Worm (Caenorhabditis elegans) whole organism, L4 larva: Measurements from ENCODE around the gene taf-7.2.

ENCODE experiments used
- aly-2 ChIP-seq: sonication (generic microtip); optimal IDR thresholded peaks from 2 replicates; lab custom pipeline; 2018; ENCODE audit warnings: missing biosample characterization, missing genetic modification characterization
- ceh-20 ChIP-seq: fragments of 200-800 bp; sonication (Bioruptor generic); IDR thresholded peaks from 2 replicates; pipeline ENCODE4 v1.3.6; 2022; ENCODE audit warnings: missing genetic modification reagents, missing genetic modification characterization, missing compliant biosample characterization
- ceh-82 ChIP-seq: sonication (generic microtip); optimal IDR thresholded peaks from 2 replicates; lab custom pipeline; 2017; ENCODE audit warnings: missing biosample characterization, missing genetic modification characterization
- daf-19 ChIP-seq: fragments of 200-800 bp; sonication (Bioruptor generic); conservative IDR thresholded peaks from 2 replicates; pipeline ENCODE4 v1.3.6; 2022; ENCODE audit warnings: missing genetic modification characterization, missing compliant biosample characterization
- jun-1 ChIP-seq: fragments of 150-350 bp; optimal IDR thresholded peaks from 2 replicates; lab custom pipeline; 2014; ENCODE audit warnings: missing biosample characterization, missing genetic modification reagents, missing genetic modification characterization
- lin-13 ChIP-seq: fragments of 150-350 bp; optimal IDR thresholded peaks from 2 replicates; lab custom pipeline; 2014; ENCODE audit warnings: missing biosample characterization, missing genetic modification reagents, missing genetic modification characterization
- lin-38 ChIP-seq: fragments of 200-800 bp; sonication (Bioruptor generic); IDR thresholded peaks from 2 replicates; pipeline ENCODE4 v1.3.6; 2022; ENCODE audit warnings: missing genetic modification reagents, missing genetic modification characterization, missing compliant biosample characterization
- lin-39 ChIP-seq: fragments of 150-350 bp; optimal IDR thresholded peaks from 2 replicates; lab custom pipeline; 2014; ENCODE audit warnings: missing biosample characterization, missing genetic modification reagents, missing genetic modification characterization
- mep-1 ChIP-seq: fragments of 150-350 bp; sonication (generic microtip); optimal IDR thresholded peaks from 3 replicates; lab custom pipeline; 2014; ENCODE audit warnings: missing biosample characterization, missing genetic modification characterization
- snpc-4 ChIP-seq: fragments of 150-350 bp; optimal IDR thresholded peaks from 2 replicates; lab custom pipeline; 2014; ENCODE audit warnings: missing biosample characterization, missing genetic modification characterization
- ztf-11 ChIP-seq: fragments of 150-350 bp; optimal IDR thresholded peaks from 2 replicates; lab custom pipeline; 2014; ENCODE audit warnings: missing biosample characterization, missing genetic modification characterization

ce11 chrIII:12638592-12638991, 34.6 kb downstream of the taf-7.2 start:
- no peak for TF ChIP-seq lin-39
- no peak for TF ChIP-seq aly-2 (tag; lab: Kevin White, UChicago)
- no peak for TF ChIP-seq snpc-4 (tag; lab: Kevin White, UChicago)
- TF ChIP-seq ceh-20 (GFP tag; lab: Robert Waterston, UW): no peak
- TF ChIP-seq daf-19 (GFP tag; lab: Robert Waterston, UW): no peak
- no peak for TF ChIP-seq ztf-11 (tag; lab: Kevin White, UChicago)
- no peak for TF ChIP-seq mep-1
- no peak for TF ChIP-seq jun-1 (tag; lab: Kevin White, UChicago)
- TF ChIP-seq ceh-82: no peak
- no peak for TF ChIP-seq lin-13 (GFP tag; lab: Kevin White, UChicago)
- no peak for TF ChIP-seq lin-38 (GFP tag; lab: Robert Waterston, UW)
